Worm (Caenorhabditis elegans) whole organism, L4/young adult: Measurements from ENCODE around the gene pho-5.

Experiments
- dao-5 ChIP-seq: sonication (generic microtip); optimal IDR thresholded peaks from 2 replicates; lab custom pipeline; 2016; ENCODE audit warnings: missing genotype, missing genetic modification characterization, moderate library complexity, missing compliant biosample characterization
- him-1 ChIP-seq: sonication (generic microtip); optimal IDR thresholded peaks from 2 replicates; lab custom pipeline; 2016; ENCODE audit warnings: missing genotype, missing genetic modification reagents, missing genetic modification characterization, missing compliant biosample characterization

ce11 chrIII:7242988-7243387 lies 42.7 kb downstream of the pho-5 start, which contains the start of gene osm-10:
- TF ChIP-seq dao-5 (tag; lab: Kevin White, UChicago) (no peak), him-1 (tag; lab: Kevin White, UChicago) (no peak)
